Worm (Caenorhabditis elegans) whole organism, midembryonic: ENCODE data around the gene ZK809.9.

Experiments
- T22C8.4 ChIP-seq: fragments of 200-800 bp; sonication (Bioruptor generic); IDR thresholded peaks from 2 replicates; pipeline ENCODE4 v1.3.6; 2022; ENCODE audit warnings: missing genetic modification characterization, missing compliant biosample characterization
- cog-1 ChIP-seq: sonication (generic microtip); optimal IDR thresholded peaks from 2 replicates; lab custom pipeline; 2016; ENCODE audit warnings: missing genetic modification characterization, missing compliant biosample characterization
- flt-1 ChIP-seq: fragments of 200-800 bp; sonication (Bioruptor generic); IDR thresholded peaks from 2 replicates; pipeline ENCODE4 v1.3.6; 2022; ENCODE audit warnings: missing genetic modification characterization, missing compliant biosample characterization
- klf-2 ChIP-seq: fragments of 200-800 bp; sonication (Bioruptor generic); conservative IDR thresholded peaks from 2 replicates; pipeline ENCODE4 v1.3.6; 2022; ENCODE audit warnings: missing genetic modification reagents, missing genetic modification characterization, missing compliant biosample characterization
- med-1 ChIP-seq: sonication (generic microtip); optimal IDR thresholded peaks from 2 replicates; lab custom pipeline; 2017; ENCODE audit warnings: missing genetic modification characterization, mild to moderate bottlenecking, missing compliant biosample characterization, antibody characterized with exemption, missing genetic modification reagents; ENCODE audit not compliant: insufficient read depth
- ref-1 ChIP-seq: fragments of 200-800 bp; sonication (Bioruptor generic); conservative IDR thresholded peaks from 2 replicates; pipeline ENCODE4 v1.3.6; 2022; ENCODE audit warnings: missing genetic modification reagents, missing genetic modification characterization, missing compliant biosample characterization
- tab-1 ChIP-seq: fragments of 200-800 bp; sonication (Bioruptor generic); IDR thresholded peaks from 2 replicates; pipeline ENCODE4 v1.3.6; 2022; ENCODE audit warnings: missing genetic modification characterization, missing compliant biosample characterization
- ztf-23 ChIP-seq: fragments of 200-800 bp; sonication (Bioruptor generic); IDR thresholded peaks from 2 replicates; pipeline ENCODE4 v1.3.6; 2022; ENCODE audit warnings: missing genetic modification reagents, missing genetic modification characterization, missing compliant biosample characterization
- ztf-29 ChIP-seq: fragments of 200-800 bp; sonication (Bioruptor generic); IDR thresholded peaks from 2 replicates; pipeline ENCODE4 v1.3.6; 2022; ENCODE audit warnings: missing genetic modification reagents, missing genetic modification characterization, missing compliant biosample characterization

Gene ZK809.9

ce11 chrIV:11701878-11702277 is 36.8 kb downstream of the ZK809.9 start:
- no peak for TF ChIP-seq ztf-23
- no peak for TF ChIP-seq flt-1 (GFP tag; lab: Robert Waterston, UW)
- TF ChIP-seq tab-1 (GFP tag; lab: Robert Waterston, UW) = no peak
- TF ChIP-seq klf-2 (GFP tag; lab: Robert Waterston, UW) = no peak
- TF ChIP-seq med-1 (GFP tag; lab: Kevin White, UChicago) = no peak
- TF ChIP-seq cog-1 (tag; lab: Kevin White, UChicago) = no peak
- TF ChIP-seq ztf-29 (GFP tag; lab: Robert Waterston, UW) = no peak

ce11 chrIV:11703685-11704296 is 38.7 kb downstream of the ZK809.9 start, which contains the start of the genes T22B3.3 and alg-3:
T22B3.3 (minus strand) TSS chrIV:11703785.
alg-3 (plus strand) TSS chrIV:11704246.
- TF ChIP-seq med-1 (GFP tag; lab: Kevin White, UChicago) = no peak
- no peak for TF ChIP-seq ztf-29 (GFP tag; lab: Robert Waterston, UW)
- no peak for TF ChIP-seq T22C8.4 (GFP tag; lab: Robert Waterston, UW)
- TF ChIP-seq flt-1 (GFP tag; lab: Robert Waterston, UW) = no peak

ce11 chrIV:11710331-11710730 is 45.2 kb downstream of the ZK809.9 start:
- TF ChIP-seq tab-1 (GFP tag; lab: Robert Waterston, UW) = no peak
- no peak for TF ChIP-seq T22C8.4 (GFP tag; lab: Robert Waterston, UW)
- TF ChIP-seq cog-1 (tag; lab: Kevin White, UChicago) = no peak
- TF ChIP-seq flt-1 (GFP tag; lab: Robert Waterston, UW) = no peak
- no peak for TF ChIP-seq ztf-23
- no peak for TF ChIP-seq ztf-29 (GFP tag; lab: Robert Waterston, UW)
- no peak for TF ChIP-seq ref-1 (GFP tag; lab: Robert Waterston, UW)
- no peak for TF ChIP-seq klf-2 (GFP tag; lab: Robert Waterston, UW)
- TF ChIP-seq med-1 (GFP tag; lab: Kevin White, UChicago) = no peak

ce11 chrIV:11713289-11713688 is 48.2 kb downstream of the ZK809.9 start:
- no peak for TF ChIP-seq ztf-23
- no peak for TF ChIP-seq ref-1 (GFP tag; lab: Robert Waterston, UW)
- no peak for TF ChIP-seq med-1 (GFP tag; lab: Kevin White, UChicago)
- TF ChIP-seq tab-1 (GFP tag; lab: Robert Waterston, UW) = no peak
- no peak for TF ChIP-seq T22C8.4 (GFP tag; lab: Robert Waterston, UW)
- no peak for TF ChIP-seq klf-2 (GFP tag; lab: Robert Waterston, UW)
- no peak for TF ChIP-seq ztf-29 (GFP tag; lab: Robert Waterston, UW)
- TF ChIP-seq flt-1 (GFP tag; lab: Robert Waterston, UW) = no peak
- TF ChIP-seq cog-1 (tag; lab: Kevin White, UChicago) = no peak

- TF ChIP-seq T22C8.4 (GFP tag; lab: Robert Waterston, UW) (no peak), cog-1 (tag; lab: Kevin White, UChicago) (no peak), klf-2 (GFP tag; lab: Robert Waterston, UW) (no peak), ref-1 (GFP tag; lab: Robert Waterston, UW) (no peak), ztf-29 (GFP tag; lab: Robert Waterston, UW) (no peak)
These were observed 49.6 kb downstream of the ZK809.9 start, which contains the start of gene magi-1 for ce11 chrIV:11714739-11715138. magi-1 (plus strand) TSS chrIV:11715039.

ce11 chrIV:11716414-11716813 is 51.3 kb downstream of the ZK809.9 start:
- TF ChIP-seq tab-1 (GFP tag; lab: Robert Waterston, UW) = no peak

- no peak for TF ChIP-seq tab-1 (GFP tag; lab: Robert Waterston, UW)
- TF ChIP-seq T22C8.4 (GFP tag; lab: Robert Waterston, UW) = no peak
- no peak for TF ChIP-seq med-1 (GFP tag; lab: Kevin White, UChicago)
- no peak for TF ChIP-seq cog-1 (tag; lab: Kevin White, UChicago)
- no peak for TF ChIP-seq ztf-23
- no peak for TF ChIP-seq ref-1 (GFP tag; lab: Robert Waterston, UW)
These were observed 52.2 kb downstream of the ZK809.9 start for ce11 chrIV:11717094-11717876.
